Worm (Caenorhabditis elegans) whole organism, midembryonic: Measurements from ENCODE around the gene Y75D11A.2.

Source experiments
- flt-1 ChIP-seq: fragments of 200-800 bp; sonication (Bioruptor generic); IDR thresholded peaks from 2 replicates; pipeline ENCODE4 v1.3.6; 2022; ENCODE audit warnings: missing genetic modification characterization, missing compliant biosample characterization
- ztf-23 ChIP-seq: fragments of 200-800 bp; sonication (Bioruptor generic); IDR thresholded peaks from 2 replicates; pipeline ENCODE4 v1.3.6; 2022; ENCODE audit warnings: missing genetic modification reagents, missing genetic modification characterization, missing compliant biosample characterization

ce11 chrX:1698476-1698875 is 44.2 kb upstream of the Y75D11A.2 start:
- TF ChIP-seq ztf-23 (GFP tag; lab: Robert Waterston, UW) (no peak), flt-1 (GFP tag; lab: Robert Waterston, UW) (no peak)
